Fruit fly (Drosophila melanogaster) S2 (cell line): ENCODE measurements around the gene CG18213.
A peak's percentile ranks its signal among the peaks of the same experiment; 100 is the strongest.

Experiments used
- CG8478 ChIP-seq: fragments of >200 bp; optimal IDR thresholded peaks from 2 replicates; lab custom pipeline; 2018
- CTCF ChIP-seq, 2 experiments: fragments of >200 bp; optimal IDR thresholded peaks; 2 replicates each; lab custom pipeline; 2018

CG18213 gene

dm6 chr3R:17066828-17067430 is 26.9 kb upstream of the CG18213 start:
- no peak for TF ChIP-seq CTCF (optimal IDR thresholded peaks at IDR 0.05; lab: Kevin White, UChicago)
- no peak for TF ChIP-seq CG8478 (lab: Kevin White, UChicago)

dm6 chr3R:17066077-17066476 is 26.1 kb upstream of the CG18213 start:
- TF ChIP-seq CG8478 (lab: Kevin White, UChicago) (no peak), CTCF (optimal IDR thresholded peaks at IDR 0.05; lab: Kevin White, UChicago) (no peak)

dm6 chr3R:17065018-17065784 is 25.2 kb upstream of the CG18213 start:
- no peak for TF ChIP-seq CTCF (optimal IDR thresholded peaks at IDR 0.05; lab: Kevin White, UChicago)

dm6 chr3R:17063763-17064162 is 23.8 kb upstream of the CG18213 start:
- TF ChIP-seq CG8478 (lab: Kevin White, UChicago) (no peak), CTCF (optimal IDR thresholded peaks at IDR 0.05; lab: Kevin White, UChicago) (no peak)

- TF ChIP-seq CTCF (optimal IDR thresholded peaks at IDR 0.05; lab: Kevin White, UChicago) (no peak), CG8478 (lab: Kevin White, UChicago) (no peak)
These were observed 22.7 kb upstream of the CG18213 start for dm6 chr3R:17062705-17063104.

dm6 chr3R:17061736-17062371 is 21.9 kb upstream of the CG18213 start:
- TF ChIP-seq CTCF (optimal IDR thresholded peaks at IDR 0.05; lab: Kevin White, UChicago) = no peak
- TF ChIP-seq CG8478 (lab: Kevin White, UChicago) = no peak

- no peak for TF ChIP-seq CTCF (optimal IDR thresholded peaks at IDR 0.05; lab: Kevin White, UChicago)
- TF ChIP-seq CG8478 (lab: Kevin White, UChicago) = no peak
These were observed 20.9 kb upstream of the CG18213 start for dm6 chr3R:17060809-17061394.

dm6 chr3R:17060244-17060664 is 20.3 kb upstream of the CG18213 start:
- TF ChIP-seq CTCF (optimal IDR thresholded peaks at IDR 0.05; lab: Kevin White, UChicago) (no peak), CG8478 (lab: Kevin White, UChicago) (no peak)

- TF ChIP-seq CG8478 (lab: Kevin White, UChicago) (no peak), CTCF (optimal IDR thresholded peaks at IDR 0.05; lab: Kevin White, UChicago) (no peak)
These were observed 19.8 kb upstream of the CG18213 start for dm6 chr3R:17059811-17060169.

- TF ChIP-seq CTCF (optimal IDR thresholded peaks at IDR 0.05; lab: Kevin White, UChicago) = no peak
- TF ChIP-seq CG8478 (lab: Kevin White, UChicago) = no peak
These were observed 19.3 kb upstream of the CG18213 start for dm6 chr3R:17059100-17059810.

- no peak for TF ChIP-seq CG8478 (lab: Kevin White, UChicago)
These were observed 16.9 kb upstream of the CG18213 start for dm6 chr3R:17056905-17057251.

dm6 chr3R:17056183-17056904 is 16.3 kb upstream of the CG18213 start:
- peak; percentile 20 to 32 for TF ChIP-seq CTCF (optimal IDR thresholded peaks at IDR 0.05; lab: Kevin White, UChicago)
- TF ChIP-seq CG8478 (lab: Kevin White, UChicago) = no peak

dm6 chr3R:17054528-17054927 is 14.5 kb upstream of the CG18213 start:
- TF ChIP-seq CTCF (optimal IDR thresholded peaks at IDR 0.05; lab: Kevin White, UChicago) = no peak
- TF ChIP-seq CG8478 (lab: Kevin White, UChicago) = no peak
